Worm (Caenorhabditis elegans): Measurements from ENCODE around the gene srh-112.
"Not testable (repeated sequence)": the region's sequence is repeated elsewhere in the genome, so short reads cannot be mapped to it uniquely, and the experiment has no call there.

Gene srh-112

DNA sequence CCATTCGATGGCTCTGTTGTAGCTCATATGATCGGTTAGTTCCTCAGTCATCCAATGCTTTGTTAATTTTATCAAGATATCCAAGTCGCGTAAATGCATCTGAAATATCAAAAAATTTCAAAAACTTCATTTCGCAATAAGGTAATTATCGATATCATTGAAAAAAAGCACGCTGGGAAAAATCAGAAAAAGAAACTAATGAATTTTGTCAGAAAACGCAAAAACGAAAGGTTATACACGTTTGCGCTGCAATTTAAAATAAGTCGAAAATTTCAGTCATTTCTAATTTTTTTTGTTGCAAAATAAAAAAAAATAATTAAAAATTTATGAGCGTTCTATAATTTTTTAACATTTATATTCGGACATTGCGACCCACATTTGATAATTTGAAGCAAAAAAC lies 38.8 kb upstream of the srh-112 start, which contains the start of gene K10G4.3:
K10G4.3 (minus strand) TSS at position 101 of the 400 bp plus-strand sequence.
- TF ChIP-seq lin-40 (tag; optimal IDR thresholded peaks at IDR 0.05); ama-1 (optimal IDR thresholded peaks at IDR 0.05); ama-1 (GFP tag; optimal IDR thresholded peaks at IDR 0.05); F52B5.7 (tag; optimal IDR thresholded peaks at IDR 0.05): not testable (repeated sequence)

- TF ChIP-seq F57A8.1 (GFP tag; optimal IDR thresholded peaks at IDR 0.05) (no peak), attf-6 (GFP tag; IDR thresholded peaks at IDR 0.05) (0 out of 2 replicates have a peak, but pooled peaks have one; percentile 16), snpc-4 (GFP tag; optimal IDR thresholded peaks at IDR 0.05) (no peak), snpc-4 (tag; optimal IDR thresholded peaks at IDR 0.05) (peak in 2 of 4 experiments; percentile 71), dox-1 (GFP tag; IDR thresholded peaks at IDR 0.05) (0 out of 2 replicates have a peak, but pooled peaks have one; percentile 38), pha-4 (tag; optimal IDR thresholded peaks at IDR 0.05) (no peak)
Observed at ce11 chrV:17261385-17261784, 35.4 kb upstream of the srh-112 start.

- no peak for TF ChIP-seq lag-1 (GFP tag; IDR thresholded peaks at IDR 0.05)
- TF ChIP-seq Y67H2A.10 (GFP tag; conservative IDR thresholded peaks at IDR 0.05): no peak
- TF ChIP-seq attf-5 (GFP tag; optimal IDR thresholded peaks at IDR 0.05): no peak
- no peak for TF ChIP-seq rcor-1 (GFP tag; IDR thresholded peaks at IDR 0.05)
- TF ChIP-seq hmg-1.2 (GFP tag; IDR thresholded peaks at IDR 0.05): no peak
- no peak for TF ChIP-seq ztf-28 (GFP tag; IDR thresholded peaks at IDR 0.05)
- TF ChIP-seq nfya-2 (GFP tag; IDR thresholded peaks at IDR 0.05): no peak
- no peak for TF ChIP-seq egl-44 (GFP tag; IDR thresholded peaks at IDR 0.05)
- TF ChIP-seq zim-3 (tag; optimal IDR thresholded peaks at IDR 0.05): no peak
- TF ChIP-seq let-526 (GFP tag; IDR thresholded peaks at IDR 0.05): no peak
- no peak for TF ChIP-seq lin-54 (GFP tag; optimal IDR thresholded peaks at IDR 0.05)
- no peak for TF ChIP-seq ceh-79 (tag; optimal IDR thresholded peaks at IDR 0.05)
- no peak for TF ChIP-seq ccch-3 (GFP tag; optimal IDR thresholded peaks at IDR 0.05)
- TF ChIP-seq lsl-1 (GFP tag; optimal IDR thresholded peaks at IDR 0.05): no peak
- no peak for TF ChIP-seq bed-1 (GFP tag; IDR thresholded peaks at IDR 0.05)
- no peak for TF ChIP-seq B0336.3 (GFP tag; IDR thresholded peaks at IDR 0.05)
- no peak for TF ChIP-seq F10E7.11 (tag; optimal IDR thresholded peaks at IDR 0.05)
- TF ChIP-seq F39B2.1 (GFP tag; IDR thresholded peaks at IDR 0.05): no peak
Observed at ce11 chrV:17258868-17259267, 32.8 kb upstream of the srh-112 start, which contains the start of gene fbxa-85. TSS of gene fbxa-85 (plus strand) at chrV:17259168.

- TF ChIP-seq nhr-80 (tag; optimal IDR thresholded peaks at IDR 0.05): peak; percentile 8
- TF ChIP-seq snpc-1.1 (tag; optimal IDR thresholded peaks at IDR 0.05; ENCODE audit: insufficient read depth): no peak
Observed at ce11 chrV:17258244-17258643, 32.2 kb upstream of the srh-112 start.

DNA sequence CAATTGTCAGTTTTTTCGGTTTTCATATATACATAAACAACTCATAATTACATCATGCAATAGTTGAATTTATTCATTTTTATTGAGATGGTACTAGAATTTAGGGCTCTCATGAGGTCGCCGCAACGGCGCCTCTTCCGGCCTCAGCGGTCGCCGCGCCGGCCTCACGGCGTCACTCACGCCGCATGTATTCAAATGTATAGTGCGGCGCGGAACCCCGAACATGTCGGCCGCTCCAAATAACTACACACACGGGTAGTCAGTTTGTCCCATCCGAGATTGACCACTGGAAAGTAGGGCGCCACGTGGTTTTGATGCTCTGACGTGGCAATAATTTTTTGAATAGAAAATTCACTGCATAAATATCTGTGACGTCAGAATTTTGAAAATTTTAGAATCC lies 31.6 kb upstream of the srh-112 start:
- TF ChIP-seq C06A6.2 (GFP tag; conservative IDR thresholded peaks at IDR 0.05) (no peak), snpc-4 (GFP tag; optimal IDR thresholded peaks at IDR 0.05) (no peak), snpc-4 (tag; optimal IDR thresholded peaks at IDR 0.05) (peak in 2 of 4 experiments; percentile 63 to 66), dox-1 (GFP tag; IDR thresholded peaks at IDR 0.05) (no peak), B0336.3 (GFP tag; IDR thresholded peaks at IDR 0.05) (no peak), hsf-1 (GFP tag; IDR thresholded peaks at IDR 0.05) (no peak), ztf-3 (GFP tag; optimal IDR thresholded peaks at IDR 0.05) (no peak), atf-7 (tag; optimal IDR thresholded peaks at IDR 0.05) (no peak), zfh-2 (GFP tag; conservative IDR thresholded peaks at IDR 0.05) (peak; percentile 72)

Data from whole organism, young adult.